Fruit fly (Drosophila melanogaster) Kc167 (cell line): ENCODE data around the gene GCC185.

Source experiments
- Myc ChIP-seq: fragments of >200 bp; optimal IDR thresholded peaks from 2 replicates; lab custom pipeline; 2017; ENCODE audit warnings: missing external identifiers
- Sin3A ChIP-seq: fragments of >200 bp; optimal IDR thresholded peaks from 2 replicates; lab custom pipeline; 2018; ENCODE audit warnings: missing external identifiers
- h ChIP-seq: fragments of >200 bp; optimal IDR thresholded peaks from 3 replicates; lab custom pipeline; 2018; ENCODE audit warnings: missing external identifiers
- insv ChIP-seq: fragments of >200 bp; optimal IDR thresholded peaks from 3 replicates; lab custom pipeline; 2018; ENCODE audit warnings: missing external identifiers
- psq ChIP-seq: fragments of >200 bp; optimal IDR thresholded peaks from 2 replicates; lab custom pipeline; 2017; ENCODE audit warnings: missing external identifiers
- ttk ChIP-seq: sonication (Bioruptor generic); optimal IDR thresholded peaks from 2 replicates; lab custom pipeline; 2017; ENCODE audit warnings: missing external identifiers

- TF ChIP-seq h (no peak), Sin3A (lab: Kevin White, UChicago) (peak; percentile 94), insv (lab: Kevin White, UChicago) (no peak), ttk (lab: Kevin White, UChicago) (no peak), psq (lab: Kevin White, UChicago) (no peak), Myc (lab: Kevin White, UChicago) (no peak)
Observed at dm6 chr3R:11962739-11963214, 47.8 kb upstream of the GCC185 start, which contains the start of the genes CG3281 and aurA.
